Worm (Caenorhabditis elegans) whole organism, L1 larva: ENCODE measurements around the gene K02E10.7.

Source experiments
- ama-1 ChIP-seq: fragments of 150-350 bp; optimal IDR thresholded peaks from 2 replicates; lab custom pipeline; 2014
- elt-3 ChIP-seq, 6 experiments: fragments of 150-350 bp in 1 of 6; sonication (generic microtip); optimal IDR thresholded peaks; 2 replicates each; lab custom pipeline; 2017 to 2018; ENCODE audit warnings: missing biosample characterization in 6 of 6, missing genetic modification characterization in 6 of 6, inconsistent platforms in 1 of 6
- nhr-11 ChIP-seq: fragments of 150-350 bp; optimal IDR thresholded peaks from 2 replicates; lab custom pipeline; 2014; ENCODE audit warnings: missing biosample characterization, missing genetic modification characterization
- nhr-28 ChIP-seq: fragments of 150-350 bp; optimal IDR thresholded peaks from 2 replicates; lab custom pipeline; 2014; ENCODE audit warnings: missing biosample characterization, missing genetic modification characterization
- nhr-77 ChIP-seq: fragments of 150-350 bp; optimal IDR thresholded peaks from 2 replicates; lab custom pipeline; 2014; ENCODE audit warnings: missing biosample characterization, missing genetic modification characterization
- pqm-1 ChIP-seq: sonication (generic microtip); optimal IDR thresholded peaks from 3 replicates; lab custom pipeline; 2017; ENCODE audit warnings: missing biosample characterization, missing genetic modification characterization

ce11 chrX:2454914-2455313 is 53.4 kb downstream of the K02E10.7 start:
- no peak for TF ChIP-seq nhr-28
- TF ChIP-seq pqm-1 (tag; lab: Kevin White, UChicago) = no peak
- TF ChIP-seq ama-1 (lab: Kevin White, UChicago) = no peak
- TF ChIP-seq nhr-77 (tag; lab: Kevin White, UChicago) = no peak
- no peak for TF ChIP-seq nhr-11 (tag; lab: Kevin White, UChicago)
- TF ChIP-seq elt-3 (tag; optimal IDR thresholded peaks at IDR 0.05; lab: Kevin White, UChicago) = no peak
